Fruit fly (Drosophila melanogaster) whole organism, embryonic: ENCODE results near the gene fkh.

Source experiments
- CG9932 ChIP-seq: fragments of 200-800 bp; sonication (Bioruptor generic); IDR thresholded peaks from 2 replicates; pipeline ENCODE4 v1.3.6; 2022; ENCODE audit warnings: missing biosample characterization, missing genetic modification characterization
- D19B ChIP-seq: fragments of 200-800 bp; sonication (Bioruptor generic); optimal IDR thresholded peaks from 2 replicates; lab custom pipeline; 2017; ENCODE audit warnings: missing biosample characterization, mild to moderate bottlenecking, missing genetic modification characterization
- Hr39 ChIP-seq: fragments of >200 bp; optimal IDR thresholded peaks from 2 replicates; lab custom pipeline; 2017
- cad ChIP-seq: fragments of >200 bp; optimal IDR thresholded peaks from 2 replicates; lab custom pipeline; 2017; ENCODE audit warnings: missing biosample characterization, missing genetic modification characterization
- chm ChIP-seq: fragments of 200-800 bp; sonication (Bioruptor generic); IDR thresholded peaks from 2 replicates; pipeline ENCODE4 v1.3.6; 2022; ENCODE audit warnings: missing biosample characterization, missing genetic modification characterization

dm6 chr3R:28547129-28547753, 37.8 kb downstream of the fkh start:
- TF ChIP-seq CG9932 (GFP tag; lab: Robert Waterston, UW) (no peak), chm (GFP tag; lab: Robert Waterston, UW) (no peak; the same call in 1 of the 2 replicates), D19B (GFP tag; lab: Kevin White, UChicago) (no peak), Hr39 (no peak), cad (GFP tag; lab: Kevin White, UChicago) (no peak)
